Fruit fly (Drosophila melanogaster) whole organism, adult: ENCODE results near the gene slp1.

Experiments
- Hr96 ChIP-seq: fragments of 200-800 bp; sonication (Bioruptor generic); optimal IDR thresholded peaks from 2 replicates; lab custom pipeline; 2016; ENCODE audit warnings: missing biosample characterization, missing genetic modification characterization
- pad ChIP-seq: fragments of 200-800 bp; sonication (Bioruptor generic); optimal IDR thresholded peaks from 3 replicates; lab custom pipeline; 2017; ENCODE audit warnings: missing biosample characterization, missing genetic modification characterization, mild to moderate bottlenecking, moderate library complexity, missing genetic modification reagents

dm6 chr2L:3787028-3787427 lies 38.4 kb upstream of the slp1 start, which contains the start of gene bark:
- TF ChIP-seq Hr96 (GFP tag; lab: Kevin White, UChicago) (no peak), pad (GFP tag; lab: Kevin White, UChicago) (no peak)
